Worm (Caenorhabditis elegans): ENCODE measurements around the gene Y58A7A.5.

DNA sequence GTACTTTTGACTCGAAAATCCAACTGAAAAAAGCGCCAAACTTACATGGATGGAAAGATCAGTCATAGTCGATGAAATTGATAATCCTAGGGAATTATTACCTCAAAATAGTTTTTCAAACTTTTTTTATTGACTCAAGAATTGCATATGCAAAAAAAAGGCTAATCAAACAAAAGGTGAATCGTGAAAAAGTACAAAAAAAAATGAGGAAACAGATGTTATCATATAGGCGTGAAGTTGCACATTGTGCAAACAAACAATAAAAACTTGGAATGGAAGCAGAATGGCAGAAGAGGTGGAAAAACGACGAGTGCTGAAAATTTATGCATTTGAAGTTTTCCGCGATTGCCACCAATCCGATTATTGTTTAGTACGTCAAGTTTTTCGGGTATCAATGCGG lies 40.7 kb downstream of the Y58A7A.5 start, which contains the start of gene exc-14:
- TF ChIP-seq pqm-1 (tag; optimal IDR thresholded peaks at IDR 0.05) (no peak), ets-4 (tag; optimal IDR thresholded peaks at IDR 0.05) (no peak), dve-1 (tag; optimal IDR thresholded peaks at IDR 0.05) (no peak), tbx-2 (tag; optimal IDR thresholded peaks at IDR 0.05) (no peak), hlh-15 (tag; optimal IDR thresholded peaks at IDR 0.05) (no peak)

All from whole organism, late embryonic.